Worm (Caenorhabditis elegans) whole organism, mixed stage, embryonic: ENCODE results near the gene kin-19.

ENCODE experiments used
- blmp-1 ChIP-seq: fragments of 150-350 bp; optimal IDR thresholded peaks from 2 replicates; lab custom pipeline; 2014; ENCODE audit warnings: missing biosample characterization, missing genetic modification characterization
- ceh-83 ChIP-seq: fragments of 200-800 bp; sonication (Bioruptor generic); optimal IDR thresholded peaks from 2 replicates; lab custom pipeline; 2018; ENCODE audit warnings: mild to moderate bottlenecking, missing genetic modification characterization, missing compliant biosample characterization
- lsy-2 ChIP-seq: fragments of 150-350 bp; optimal IDR thresholded peaks from 2 replicates; lab custom pipeline; 2014; ENCODE audit warnings: missing biosample characterization, missing genetic modification characterization
- mab-5 ChIP-seq: fragments of 150-350 bp; optimal IDR thresholded peaks from 2 replicates; lab custom pipeline; 2014; ENCODE audit warnings: missing biosample characterization, missing genetic modification characterization
- mep-1 ChIP-seq: fragments of 150-350 bp; optimal IDR thresholded peaks from 2 replicates; lab custom pipeline; 2017; ENCODE audit warnings: missing biosample characterization, missing genetic modification reagents, missing genetic modification characterization, inconsistent platforms
- mls-2 ChIP-seq: sonication (generic microtip); optimal IDR thresholded peaks from 2 replicates; lab custom pipeline; 2016; ENCODE audit warnings: mild to moderate bottlenecking, missing genetic modification characterization, moderate library complexity, missing compliant biosample characterization
- nhr-2 ChIP-seq: fragments of 150-350 bp; optimal IDR thresholded peaks from 2 replicates; lab custom pipeline; 2014; ENCODE audit warnings: missing biosample characterization, missing genetic modification characterization
- unc-120 ChIP-seq: sonication (generic microtip); optimal IDR thresholded peaks from 2 replicates; lab custom pipeline; 2017; ENCODE audit warnings: missing genetic modification characterization, missing compliant biosample characterization; ENCODE audit not compliant: poor library complexity, severe bottlenecking
- unc-39 ChIP-seq: fragments of 150-350 bp; optimal IDR thresholded peaks from 2 replicates; lab custom pipeline; 2014; ENCODE audit warnings: missing biosample characterization, missing genetic modification characterization
- unc-62 ChIP-seq: fragments of 150-350 bp; optimal IDR thresholded peaks from 2 replicates; lab custom pipeline; 2014; ENCODE audit warnings: missing biosample characterization, missing genetic modification reagents, missing genetic modification characterization
- ztf-11 ChIP-seq: fragments of 150-350 bp; optimal IDR thresholded peaks from 2 replicates; lab custom pipeline; 2014; ENCODE audit warnings: missing biosample characterization, missing genetic modification characterization

DNA sequence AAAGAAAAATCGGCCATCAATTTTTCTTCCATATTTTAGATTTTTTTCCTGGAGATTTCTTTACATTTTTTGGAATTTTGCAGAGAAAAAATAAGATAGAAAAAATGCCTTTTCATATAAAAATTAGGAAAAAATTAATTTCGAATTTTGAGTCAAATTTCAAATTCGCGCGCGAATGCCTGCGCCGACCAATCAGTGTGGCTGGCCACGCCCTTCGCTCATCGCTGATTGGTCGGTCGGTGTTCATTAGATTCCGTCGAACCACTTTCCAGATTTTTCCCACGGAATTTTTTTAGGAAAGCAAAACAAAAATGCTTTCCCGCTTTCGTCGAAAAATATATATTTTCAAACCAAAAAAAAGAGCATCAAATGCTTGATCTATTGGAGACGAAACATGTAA is 34.0 kb upstream of the kin-19 start:
- TF ChIP-seq mab-5 (tag; lab: Kevin White, UChicago) (no peak), unc-39 (tag; lab: Kevin White, UChicago) (no peak), mls-2 (tag; lab: Kevin White, UChicago) (no peak), mep-1 (tag; lab: Kevin White, UChicago) (no peak), unc-120 (no peak), ztf-11 (tag; lab: Kevin White, UChicago) (no peak), ceh-83 (GFP tag; lab: Kevin White, UChicago) (no peak), unc-62 (GFP tag; lab: Kevin White, UChicago) (no peak), lsy-2 (no peak), blmp-1 (no peak), nhr-2 (tag; lab: Kevin White, UChicago) (no peak)
